Worm (Caenorhabditis elegans): ENCODE measurements around the gene Y51H4A.24.

The Y51H4A.24 gene

DNA sequence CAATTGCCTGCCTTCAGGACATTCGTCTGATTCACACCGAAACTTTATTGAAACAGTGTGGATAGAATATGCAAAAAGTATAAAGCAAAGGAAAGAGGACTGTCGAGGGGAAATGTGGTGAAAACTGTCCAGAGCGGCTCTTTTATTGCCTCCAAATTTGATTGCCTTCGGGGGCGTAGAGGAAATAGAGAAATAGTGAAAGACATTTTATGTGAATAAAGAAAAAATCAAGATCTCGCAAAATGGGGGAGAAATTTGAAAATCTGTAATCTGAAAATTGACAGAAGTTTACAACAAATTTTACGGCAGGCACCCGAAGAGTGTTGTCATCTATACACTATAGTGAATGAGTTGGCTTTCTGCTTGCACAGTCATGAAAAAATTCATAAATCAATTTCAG lies at the start of gene Y51H4A.24:
Y51H4A.24 (minus strand) TSS at position 101 of the 400 bp plus-strand sequence.
- no peak for TF ChIP-seq nhr-10 (tag; optimal IDR thresholded peaks at IDR 0.05)
- no peak for TF ChIP-seq ZK546.5 (tag; optimal IDR thresholded peaks at IDR 0.05)
- TF ChIP-seq lin-39 (tag; optimal IDR thresholded peaks at IDR 0.05) = no peak
- TF ChIP-seq crh-2 (tag; optimal IDR thresholded peaks at IDR 0.05) = no peak
- no peak for TF ChIP-seq nhr-21 (tag; optimal IDR thresholded peaks at IDR 0.05)
- no peak for TF ChIP-seq lsy-2 (tag; optimal IDR thresholded peaks at IDR 0.05)
- TF ChIP-seq ztf-1 (GFP tag; conservative IDR thresholded peaks at IDR 0.05) = no peak
- no peak for TF ChIP-seq nhr-11 (tag; optimal IDR thresholded peaks at IDR 0.05)
- TF ChIP-seq Y55F3AM.14 (GFP tag; optimal IDR thresholded peaks at IDR 0.05) = no peak
- TF ChIP-seq alr-1 (tag; optimal IDR thresholded peaks at IDR 0.05) = no peak
- TF ChIP-seq sma-3 (GFP tag; optimal IDR thresholded peaks at IDR 0.05) = no peak
- TF ChIP-seq C34F6.9 (tag; optimal IDR thresholded peaks at IDR 0.05) = no peak
- no peak for TF ChIP-seq gmeb-1 (tag; optimal IDR thresholded peaks at IDR 0.05)
- no peak for TF ChIP-seq lin-11 (tag; optimal IDR thresholded peaks at IDR 0.05)
- TF ChIP-seq nhr-23 (tag; optimal IDR thresholded peaks at IDR 0.05) = no peak
- TF ChIP-seq lin-13 (GFP tag; optimal IDR thresholded peaks at IDR 0.05) = no peak
- TF ChIP-seq unc-55 (GFP tag; optimal IDR thresholded peaks at IDR 0.05) = no peak
- TF ChIP-seq unc-62 (GFP tag; optimal IDR thresholded peaks at IDR 0.05) = no peak

DNA sequence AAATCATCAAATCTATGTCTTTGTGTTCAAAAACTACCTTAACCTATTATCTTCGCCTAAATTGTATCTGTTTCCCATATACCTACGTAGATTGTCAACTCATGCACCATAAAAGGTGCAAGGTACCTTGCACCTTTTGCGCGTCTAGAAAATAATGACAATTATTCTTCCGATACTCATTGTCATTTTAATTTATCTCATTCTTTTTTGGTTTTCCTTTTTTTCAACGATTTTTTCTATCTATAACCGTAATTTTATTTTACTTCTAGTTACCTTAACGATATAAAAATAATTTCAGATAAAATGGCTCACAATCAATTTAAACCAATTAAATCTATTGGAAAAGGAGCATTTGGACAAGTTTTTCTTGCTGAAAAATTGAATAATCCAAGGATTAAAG lies 46.4 kb upstream of the Y51H4A.24 start, which contains the start of gene Y43D4A.6:
Y43D4A.6 (plus strand) TSS at position 301 of the 400 bp plus-strand sequence.
- TF ChIP-seq ceh-16 (tag; optimal IDR thresholded peaks at IDR 0.05) (no peak), C34F6.9 (tag; optimal IDR thresholded peaks at IDR 0.05) (no peak)

DNA sequence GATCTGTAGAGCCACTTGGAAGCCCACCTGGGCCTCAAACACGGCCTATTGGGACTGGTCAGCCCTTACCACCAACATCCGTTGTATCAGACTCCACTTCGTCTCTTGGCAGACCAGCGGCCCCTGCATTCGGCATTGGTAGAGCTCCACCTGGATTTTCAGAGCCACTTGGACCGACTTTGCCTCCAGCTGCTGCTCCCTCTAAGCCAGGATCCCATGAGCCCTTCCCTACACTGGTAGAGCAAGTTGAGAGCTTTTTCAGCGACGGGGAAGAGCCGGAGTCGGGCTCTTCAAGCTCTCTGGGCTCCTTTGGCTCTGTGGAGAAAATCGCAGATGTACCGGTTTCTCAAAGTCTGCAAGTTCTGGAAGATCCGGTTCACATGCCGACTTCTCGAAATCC lies 38.0 kb upstream of the Y51H4A.24 start:
- no peak for TF ChIP-seq lin-39 (tag; optimal IDR thresholded peaks at IDR 0.05)
- no peak for TF ChIP-seq lin-11 (tag; optimal IDR thresholded peaks at IDR 0.05)
- no peak for TF ChIP-seq nhr-11 (tag; optimal IDR thresholded peaks at IDR 0.05)
- no peak for TF ChIP-seq unc-55 (GFP tag; optimal IDR thresholded peaks at IDR 0.05)
- TF ChIP-seq dmd-4 (tag; optimal IDR thresholded peaks at IDR 0.05) = no peak
- TF ChIP-seq zag-1 (tag; optimal IDR thresholded peaks at IDR 0.05) = no peak
- no peak for TF ChIP-seq nhr-6 (tag; optimal IDR thresholded peaks at IDR 0.05)
- TF ChIP-seq fos-1 (tag; optimal IDR thresholded peaks at IDR 0.05) = no peak
- no peak for TF ChIP-seq nhr-77 (tag; optimal IDR thresholded peaks at IDR 0.05)

DNA sequence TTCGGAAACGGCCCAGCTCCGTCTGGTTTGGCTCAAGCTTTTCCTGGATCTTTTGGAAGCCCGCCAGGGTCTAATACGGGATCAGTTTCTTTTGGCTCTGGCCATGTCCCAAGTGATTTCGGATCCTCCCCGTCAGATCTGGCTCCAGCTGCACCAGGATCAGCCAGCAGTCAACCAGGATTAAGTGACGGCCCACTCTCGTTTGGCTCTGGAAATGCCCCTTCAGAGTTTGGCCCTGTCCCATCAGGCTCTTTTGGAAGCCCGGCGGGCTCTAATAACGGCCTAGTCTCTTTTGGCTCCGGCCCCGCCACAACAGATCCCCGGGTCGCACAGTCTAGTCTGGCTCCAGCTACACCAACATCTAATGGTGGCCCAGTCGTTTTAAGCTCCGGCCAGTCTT lies 37.1 kb upstream of the Y51H4A.24 start:
- no peak for TF ChIP-seq peb-1 (tag; optimal IDR thresholded peaks at IDR 0.05)
- TF ChIP-seq sma-3 (GFP tag; optimal IDR thresholded peaks at IDR 0.05) = no peak
- TF ChIP-seq R02D3.7 (tag; optimal IDR thresholded peaks at IDR 0.05) = no peak
- no peak for TF ChIP-seq mab-5 (tag; optimal IDR thresholded peaks at IDR 0.05)
- no peak for TF ChIP-seq sem-4 (tag; optimal IDR thresholded peaks at IDR 0.05)
- TF ChIP-seq lin-39 (tag; optimal IDR thresholded peaks at IDR 0.05) = no peak
- TF ChIP-seq lsy-2 (tag; optimal IDR thresholded peaks at IDR 0.05) = no peak
- TF ChIP-seq fos-1 (tag; optimal IDR thresholded peaks at IDR 0.05) = no peak
- no peak for TF ChIP-seq snpc-4 (tag; optimal IDR thresholded peaks at IDR 0.05)
- TF ChIP-seq nhr-237 (tag; optimal IDR thresholded peaks at IDR 0.05) = no peak
- TF ChIP-seq ama-1 (optimal IDR thresholded peaks at IDR 0.05) = no peak
- no peak for TF ChIP-seq nhr-129 (tag; optimal IDR thresholded peaks at IDR 0.05)
- no peak for TF ChIP-seq elt-1 (tag; optimal IDR thresholded peaks at IDR 0.05)
- TF ChIP-seq nhr-23 (tag; optimal IDR thresholded peaks at IDR 0.05) = no peak

DNA sequence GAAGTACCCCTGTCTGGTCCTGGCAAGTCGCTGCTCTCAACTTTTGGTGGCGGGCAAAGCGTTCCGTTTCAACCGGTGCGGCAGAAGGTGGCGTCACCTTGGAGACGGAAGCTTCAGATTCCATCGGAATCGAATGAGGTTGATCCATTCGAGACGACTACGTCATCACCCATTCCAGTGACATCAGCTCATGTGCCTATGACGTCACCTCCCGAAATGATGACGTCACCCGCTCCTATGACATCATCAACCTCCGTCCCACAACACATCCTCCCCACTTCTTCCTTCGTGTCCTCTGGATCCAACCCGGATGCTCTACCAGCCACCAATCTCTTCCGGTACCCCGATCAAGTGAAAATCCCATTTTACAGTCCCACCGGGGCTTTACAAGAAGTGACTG lies 36.2 kb upstream of the Y51H4A.24 start:
- TF ChIP-seq elt-1 (tag; optimal IDR thresholded peaks at IDR 0.05) (no peak), ZK546.5 (tag; optimal IDR thresholded peaks at IDR 0.05) (no peak), nhr-129 (tag; optimal IDR thresholded peaks at IDR 0.05) (no peak), nhr-11 (tag; optimal IDR thresholded peaks at IDR 0.05) (no peak), sma-9 (GFP tag; optimal IDR thresholded peaks at IDR 0.05) (no peak), sma-9 (tag; optimal IDR thresholded peaks at IDR 0.05) (no peak), F13H6.1 (tag; optimal IDR thresholded peaks at IDR 0.05) (no peak), crh-2 (tag; optimal IDR thresholded peaks at IDR 0.05) (no peak), ceh-16 (tag; optimal IDR thresholded peaks at IDR 0.05) (no peak), nhr-21 (tag; optimal IDR thresholded peaks at IDR 0.05) (no peak)

Data from whole organism, L2 larva.